Worm (Caenorhabditis elegans) whole organism, L3 larva: ENCODE data around the gene alg-3.

Source experiments
- ZK546.5 ChIP-seq: sonication (generic microtip); optimal IDR thresholded peaks from 2 replicates; lab custom pipeline; 2017; ENCODE audit warnings: missing biosample characterization, missing genetic modification characterization
- fkh-10 ChIP-seq: sonication (generic microtip); optimal IDR thresholded peaks from 2 replicates; lab custom pipeline; 2017; ENCODE audit warnings: missing biosample characterization, missing genetic modification reagents, missing genetic modification characterization
- mml-1 ChIP-seq: fragments of 150-350 bp; sonication (generic microtip); optimal IDR thresholded peaks from 3 replicates; lab custom pipeline; 2014; ENCODE audit warnings: missing biosample characterization, missing genetic modification characterization
- nhr-11 ChIP-seq: fragments of 150-350 bp; optimal IDR thresholded peaks from 2 replicates; lab custom pipeline; 2014; ENCODE audit warnings: missing biosample characterization, missing genetic modification characterization
- nhr-28 ChIP-seq: fragments of 150-350 bp; optimal IDR thresholded peaks from 2 replicates; lab custom pipeline; 2014; ENCODE audit warnings: missing biosample characterization, missing genetic modification characterization
- nhr-43 ChIP-seq: sonication (generic microtip); optimal IDR thresholded peaks from 2 replicates; lab custom pipeline; 2016; ENCODE audit warnings: mild to moderate bottlenecking, missing genetic modification characterization, missing compliant biosample characterization; ENCODE audit not compliant: poor library complexity, severe bottlenecking
- snpc-4 ChIP-seq: fragments of 150-350 bp; optimal IDR thresholded peaks from 2 replicates; lab custom pipeline; 2014; ENCODE audit warnings: missing biosample characterization, missing genetic modification characterization
- zag-1 ChIP-seq: fragments of 150-350 bp; optimal IDR thresholded peaks from 2 replicates; lab custom pipeline; 2014; ENCODE audit warnings: missing biosample characterization, missing genetic modification characterization
- ztf-11 ChIP-seq: fragments of 150-350 bp; optimal IDR thresholded peaks from 2 replicates; lab custom pipeline; 2014; ENCODE audit warnings: missing biosample characterization, missing genetic modification characterization
- ztf-4 ChIP-seq: fragments of 150-350 bp; optimal IDR thresholded peaks from 2 replicates; lab custom pipeline; 2014; ENCODE audit warnings: missing biosample characterization, missing genetic modification characterization

ce11 chrIV:11735025-11735424, 31.0 kb downstream of the alg-3 start, which contains the start of gene K01A6.6:
- no peak for TF ChIP-seq ztf-11
- no peak for TF ChIP-seq nhr-43 (tag; lab: Kevin White, UChicago)
- TF ChIP-seq nhr-28 (tag; lab: Kevin White, UChicago), result no peak
- TF ChIP-seq nhr-11, result no peak
- no peak for TF ChIP-seq snpc-4 (tag; lab: Kevin White, UChicago)
- TF ChIP-seq zag-1 (tag; lab: Kevin White, UChicago), result no peak
- TF ChIP-seq ZK546.5 (tag; lab: Kevin White, UChicago), result no peak
- TF ChIP-seq fkh-10 (GFP tag; lab: Kevin White, UChicago), result no peak
- no peak for TF ChIP-seq mml-1 (tag; lab: Kevin White, UChicago)
- TF ChIP-seq ztf-4, result no peak
